Worm (Caenorhabditis elegans): Measurements from ENCODE around the gene trpp-3.

trpp-3 gene

DNA sequence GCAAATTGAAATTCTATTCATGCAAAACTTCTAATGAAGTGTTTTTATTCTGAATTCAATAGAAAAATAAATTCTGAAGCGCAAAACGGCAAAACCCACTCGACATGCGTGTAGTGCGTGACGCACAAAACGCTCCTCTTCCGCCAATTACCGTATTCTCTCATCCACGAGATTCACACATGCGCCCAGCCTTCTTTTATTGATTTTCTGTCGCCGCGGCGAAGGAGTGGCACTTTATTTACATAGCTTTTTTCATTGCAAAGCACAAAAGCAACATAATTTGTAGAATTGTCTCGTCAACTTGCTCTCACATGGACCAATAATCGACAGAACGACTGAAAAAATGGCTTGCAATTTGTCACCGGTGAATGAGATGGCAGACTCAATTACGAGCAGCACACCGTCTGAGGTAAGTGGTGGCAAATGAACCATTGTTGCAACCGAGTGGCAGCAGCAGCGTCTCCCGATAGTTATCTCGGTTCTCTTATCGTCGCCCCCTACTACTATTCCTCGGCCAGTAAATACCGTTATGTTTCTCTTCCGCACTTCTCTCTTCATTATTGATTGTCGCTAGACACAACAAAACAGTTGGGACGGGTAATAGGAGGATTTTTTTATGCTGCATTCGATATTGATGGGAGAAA is 20.8 kb downstream of the trpp-3 start, which contains the start of gene unc-16:
unc-16 (plus strand) TSS at position 243 of the 644 bp plus-strand sequence.
- TF ChIP-seq gmeb-2 (tag; optimal IDR thresholded peaks at IDR 0.05) (no peak), hlh-8 (tag; optimal IDR thresholded peaks at IDR 0.05) (peak; percentile 55), che-1 (tag; optimal IDR thresholded peaks at IDR 0.05) (no peak), ceh-45 (GFP tag; IDR thresholded peaks at IDR 0.05) (no peak), dve-1 (tag; optimal IDR thresholded peaks at IDR 0.05) (no peak), pat-9 (tag; optimal IDR thresholded peaks at IDR 0.05) (no peak), ztf-16 (tag; optimal IDR thresholded peaks at IDR 0.05) (peak; percentile 56), nfya-1 (tag; optimal IDR thresholded peaks at IDR 0.05) (peak; percentile 95), ceh-14 (tag; optimal IDR thresholded peaks at IDR 0.05) (no peak), eyg-1 (tag; optimal IDR thresholded peaks at IDR 0.05) (no peak), ets-4 (tag; optimal IDR thresholded peaks at IDR 0.05) (peak; percentile 40), pha-2 (tag; optimal IDR thresholded peaks at IDR 0.05) (no peak), tbx-2 (tag; optimal IDR thresholded peaks at IDR 0.05) (peak; percentile 74), pha-4 (tag; optimal IDR thresholded peaks at IDR 0.05) (peak; percentile 78), rnt-1 (tag; optimal IDR thresholded peaks at IDR 0.05) (peak; percentile 36), C08G9.2 (tag; optimal IDR thresholded peaks at IDR 0.05) (no peak), ceh-48 (tag; optimal IDR thresholded peaks at IDR 0.05) (peak; percentile 99), ceh-31 (tag; optimal IDR thresholded peaks at IDR 0.05) (peak; percentile 84), ceh-34 (tag; optimal IDR thresholded peaks at IDR 0.05) (peak; percentile 70), ama-1 (optimal IDR thresholded peaks at IDR 0.05) (peak; percentile 1), elt-2 (tag; optimal IDR thresholded peaks at IDR 0.05) (peak; percentile 47), ceh-6 (GFP tag; optimal IDR thresholded peaks at IDR 0.05) (no peak), sdc-2 (tag; optimal IDR thresholded peaks at IDR 0.05) (no peak), unc-42 (tag; optimal IDR thresholded peaks at IDR 0.05) (peak; percentile 36), ref-2 (tag; optimal IDR thresholded peaks at IDR 0.05) (peak; percentile 25), unc-55 (GFP tag; optimal IDR thresholded peaks at IDR 0.05) (peak; percentile 90), nhr-232 (tag; optimal IDR thresholded peaks at IDR 0.05) (no peak), odd-2 (tag; optimal IDR thresholded peaks at IDR 0.05) (no peak), sox-2 (GFP tag; IDR thresholded peaks at IDR 0.05) (no peak), syd-9 (tag; optimal IDR thresholded peaks at IDR 0.05) (no peak), unc-86 (tag; optimal IDR thresholded peaks at IDR 0.05) (peak; percentile 0), tbx-7 (tag; optimal IDR thresholded peaks at IDR 0.05) (no peak), hlh-30 (tag; optimal IDR thresholded peaks at IDR 0.05; ENCODE audit: insufficient read depth) (peak; percentile 93), ceh-18 (tag; optimal IDR thresholded peaks at IDR 0.05) (peak; percentile 58)

DNA sequence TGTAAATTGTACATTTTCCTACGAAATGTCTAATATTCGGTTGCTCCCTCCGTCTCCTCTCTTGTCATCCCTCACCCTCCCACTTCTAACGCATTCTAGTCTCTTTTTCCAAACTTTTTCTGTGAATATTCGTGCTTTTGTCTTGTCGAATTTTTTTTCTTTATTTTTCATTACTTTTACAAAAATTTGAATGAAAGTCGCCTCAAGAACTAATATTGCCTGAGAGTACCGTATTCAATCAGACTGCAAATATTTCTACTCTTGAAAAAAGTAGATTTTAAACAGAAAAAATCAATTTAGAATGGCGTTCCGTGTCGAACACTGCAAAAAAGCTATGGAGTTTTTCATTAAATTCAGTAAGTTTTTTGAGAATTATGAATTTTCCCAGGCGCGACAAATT is 30.9 kb downstream of the trpp-3 start, which contains the start of gene ZK1098.11:
ZK1098.11 (plus strand) TSS at position 301 of the 400 bp plus-strand sequence.
- TF ChIP-seq K09A11.1 (tag; optimal IDR thresholded peaks at IDR 0.05; ENCODE audit: insufficient read depth) (no peak), unc-42 (tag; optimal IDR thresholded peaks at IDR 0.05) (no peak), elt-2 (tag; optimal IDR thresholded peaks at IDR 0.05) (no peak), Y22D7AL.16 (tag; optimal IDR thresholded peaks at IDR 0.05) (no peak), hlh-30 (tag; optimal IDR thresholded peaks at IDR 0.05; ENCODE audit: insufficient read depth) (no peak), ceh-6 (GFP tag; optimal IDR thresholded peaks at IDR 0.05) (no peak), hlh-15 (tag; optimal IDR thresholded peaks at IDR 0.05) (no peak), C38D4.7 (GFP tag; optimal IDR thresholded peaks at IDR 0.05) (no peak)

DNA sequence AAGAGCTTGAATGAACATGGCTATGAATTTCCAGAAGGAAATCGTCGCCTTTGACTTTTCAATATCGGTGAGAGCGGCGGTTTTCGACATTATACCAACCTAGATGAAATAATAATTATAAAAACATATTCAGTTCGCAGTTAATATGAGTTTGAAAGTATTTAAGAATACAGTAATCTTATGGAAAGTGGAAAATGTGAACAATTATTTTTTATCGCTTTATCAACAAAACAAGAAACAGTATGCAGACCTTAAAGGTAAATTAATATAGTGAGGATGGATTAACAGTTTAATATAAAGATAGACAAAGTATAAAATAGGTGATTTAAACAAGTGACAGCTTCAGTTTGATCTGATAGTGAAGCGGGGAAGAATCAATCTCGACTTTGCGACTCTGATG is 33.1 kb downstream of the trpp-3 start, which contains the start of gene C48B4.6:
C48B4.6 (minus strand) TSS at position 101 of the 400 bp plus-strand sequence.
- TF ChIP-seq ets-4 (tag; optimal IDR thresholded peaks at IDR 0.05): no peak
- no peak for TF ChIP-seq fax-1 (tag; optimal IDR thresholded peaks at IDR 0.05)
- TF ChIP-seq unc-55 (GFP tag; optimal IDR thresholded peaks at IDR 0.05): no peak
- TF ChIP-seq ceh-34 (tag; optimal IDR thresholded peaks at IDR 0.05): no peak
- TF ChIP-seq unc-42 (tag; optimal IDR thresholded peaks at IDR 0.05): no peak
- TF ChIP-seq hlh-30 (tag; optimal IDR thresholded peaks at IDR 0.05; ENCODE audit: insufficient read depth): no peak
- no peak for TF ChIP-seq sox-4 (tag; optimal IDR thresholded peaks at IDR 0.05)
- TF ChIP-seq nhr-232 (tag; optimal IDR thresholded peaks at IDR 0.05): no peak
- no peak for TF ChIP-seq rnt-1 (tag; optimal IDR thresholded peaks at IDR 0.05)
- no peak for TF ChIP-seq ttx-3 (tag; optimal IDR thresholded peaks at IDR 0.05)
- no peak for TF ChIP-seq nhr-11 (tag; optimal IDR thresholded peaks at IDR 0.05)

Measured in whole organism, late embryonic.